Fruit fly (Drosophila melanogaster): ENCODE results near the gene CG17065.

CG17065 gene

dm6 chrX:20235794-20236513, 21.0 kb downstream of the CG17065 start, which contains the start of gene sw (continued):
- TF ChIP-seq Ptx1 (GFP tag; IDR thresholded peaks at IDR 0.05) (peak; percentile 78), schlank (tag; optimal IDR thresholded peaks at IDR 0.05) (peak; percentile 2), sob (GFP tag; IDR thresholded peaks at IDR 0.05) (peak; percentile 79), run (tag; optimal IDR thresholded peaks at IDR 0.05) (no peak), nerfin-1 (tag; optimal IDR thresholded peaks at IDR 0.05) (peak; percentile 39), dysf (GFP tag; IDR thresholded peaks at IDR 0.05) (peak; percentile 83), wdn (GFP tag; IDR thresholded peaks at IDR 0.05) (peak; percentile 61; the same call in 1 of the 2 replicates), CG11398 (GFP tag; optimal IDR thresholded peaks at IDR 0.05) (no peak), sens (GFP tag) (peak; percentile 91), CG10209 (GFP tag; optimal IDR thresholded peaks at IDR 0.05) (peak; percentile 28), CG13424 (tag; optimal IDR thresholded peaks at IDR 0.05) (peak; percentile 80), CG8924 (tag; optimal IDR thresholded peaks at IDR 0.05) (peak; percentile 63), scrt (GFP tag; optimal IDR thresholded peaks at IDR 0.05) (no peak), E2f2 (GFP tag; IDR thresholded peaks at IDR 0.05) (peak; percentile 58), CG33213 (GFP tag; optimal IDR thresholded peaks at IDR 0.05) (peak; percentile 12), BEAF-32 (GFP tag; optimal IDR thresholded peaks at IDR 0.05) (peak; percentile 94), nau (GFP tag; optimal IDR thresholded peaks at IDR 0.05) (no peak), pho (GFP tag; optimal IDR thresholded peaks at IDR 0.05) (peak; percentile 47), crc (GFP tag; optimal IDR thresholded peaks at IDR 0.05) (no peak), toy (GFP tag; IDR thresholded peaks at IDR 0.05) (no peak), Optix (GFP tag; IDR thresholded peaks at IDR 0.05) (peak; percentile 67; the same call in 2 of the 3 replicates), grau (tag; optimal IDR thresholded peaks at IDR 0.05) (peak; percentile 73), tup (GFP tag; optimal IDR thresholded peaks at IDR 0.05) (no peak), CG10147 (GFP tag; optimal IDR thresholded peaks at IDR 0.05) (peak; percentile 46), CG10979 (tag; optimal IDR thresholded peaks at IDR 0.05) (peak; percentile 46), repo (GFP tag; optimal IDR thresholded peaks at IDR 0.05) (no peak), dpn (GFP tag; optimal IDR thresholded peaks at IDR 0.05) (peak; percentile 58 to 59), Opbp (GFP tag; IDR thresholded peaks at IDR 0.05; ENCODE audit: partially characterized antibody) (peak; percentile 90), knrl (GFP tag; IDR thresholded peaks at IDR 0.05; ENCODE audit: partially characterized antibody) (peak; percentile 97), h (optimal IDR thresholded peaks at IDR 0.05) (no peak), CG17829 (tag; optimal IDR thresholded peaks at IDR 0.05) (peak; percentile 62), CG17359 (tag; optimal IDR thresholded peaks at IDR 0.05) (peak; percentile 34), CG9215 (GFP tag; IDR thresholded peaks at IDR 0.05) (peak; percentile 85), CG13287 (GFP tag; IDR thresholded peaks at IDR 0.05; ENCODE audit: partially characterized antibody) (peak; percentile 92), CG9727 (GFP tag; optimal IDR thresholded peaks at IDR 0.05) (peak; percentile 48), Eip74EF (GFP tag; optimal IDR thresholded peaks at IDR 0.05) (no peak), CG2712 (tag; optimal IDR thresholded peaks at IDR 0.05) (peak; percentile 76), Atf6 (GFP tag; IDR thresholded peaks at IDR 0.05) (peak; percentile 55; the same call in 1 of the 2 replicates), ab (GFP tag; optimal IDR thresholded peaks at IDR 0.05) (no peak), tap (tag; optimal IDR thresholded peaks at IDR 0.05) (no peak), HLH54F (GFP tag; optimal IDR thresholded peaks at IDR 0.05) (peak; percentile 74), BtbVII (GFP tag; optimal IDR thresholded peaks at IDR 0.05) (no peak), gsb (GFP tag; IDR thresholded peaks at IDR 0.05) (peak; percentile 56; the same call in 1 of the 2 replicates), Drgx (GFP tag; IDR thresholded peaks at IDR 0.05) (no peak), CG12299 (tag; optimal IDR thresholded peaks at IDR 0.05) (peak; percentile 28), CG15514 (GFP tag; optimal IDR thresholded peaks at IDR 0.05) (peak; percentile 53), zfh2 (GFP tag; optimal IDR thresholded peaks at IDR 0.05) (peak; percentile 85), CG7786 (GFP tag; optimal IDR thresholded peaks at IDR 0.05) (peak; percentile 54), Max (GFP tag; optimal IDR thresholded peaks at IDR 0.05) (no peak)

All from whole organism, embryonic.